Fruit fly (Drosophila melanogaster) whole organism, wandering third instar larva: ENCODE measurements around the gene BoYb.

Source experiments
- Abd-B ChIP-seq: fragments of >200 bp; optimal IDR thresholded peaks from 2 replicates; lab custom pipeline; 2017; ENCODE audit warnings: missing biosample characterization, missing genetic modification characterization
- CG32264 ChIP-seq: fragments of 200-800 bp; sonication (Bioruptor generic); optimal IDR thresholded peaks from 2 replicates; lab custom pipeline; 2016; ENCODE audit warnings: missing biosample characterization, missing genetic modification characterization
- CG9705 ChIP-seq: fragments of 200-800 bp; sonication (Bioruptor generic); optimal IDR thresholded peaks from 2 replicates; lab custom pipeline; 2018; ENCODE audit warnings: missing biosample characterization, mild to moderate bottlenecking, missing genetic modification characterization
- CrebA ChIP-seq: fragments of 200-800 bp; sonication (Bioruptor generic); optimal IDR thresholded peaks from 2 replicates; lab custom pipeline; 2016; ENCODE audit warnings: missing biosample characterization, mild to moderate bottlenecking, missing genetic modification characterization, borderline replicate concordance
- Dfd ChIP-seq: fragments of >200 bp; optimal IDR thresholded peaks from 2 replicates; lab custom pipeline; 2017; ENCODE audit warnings: missing biosample characterization, missing genetic modification characterization
- Dif ChIP-seq: fragments of 200-275, 200-300 bp; sonication (Bioruptor generic); optimal IDR thresholded peaks from 2 replicates; lab custom pipeline; 2018; ENCODE audit warnings: missing biosample characterization, missing genetic modification characterization; ENCODE audit not compliant: partially characterized antibody
- GATAd ChIP-seq: sonication (Bioruptor generic); optimal IDR thresholded peaks from 2 replicates; lab custom pipeline; 2016; ENCODE audit warnings: missing biosample characterization, missing genetic modification characterization
- HLH106 ChIP-seq: fragments of 200-800 bp; optimal IDR thresholded peaks from 3 replicates; lab custom pipeline; 2019; ENCODE audit warnings: missing biosample characterization, mild to moderate bottlenecking, missing genetic modification characterization, moderate library complexity
- Hnf4 ChIP-seq: fragments of 200-800 bp; sonication (Bioruptor generic); optimal IDR thresholded peaks from 2 replicates; lab custom pipeline; 2016; ENCODE audit warnings: missing biosample characterization, mild to moderate bottlenecking, missing genetic modification characterization
- Hr78 ChIP-seq: fragments of >200 bp; optimal IDR thresholded peaks from 2 replicates; lab custom pipeline; 2017; ENCODE audit warnings: missing biosample characterization, missing genetic modification characterization
- Hr83 ChIP-seq: fragments of 200-300 bp; sonication (Bioruptor generic); optimal IDR thresholded peaks from 2 replicates; lab custom pipeline; 2016; ENCODE audit warnings: missing biosample characterization, mild to moderate bottlenecking, missing genetic modification characterization, moderate library complexity; ENCODE audit not compliant: poor library complexity, severe bottlenecking
- Jra ChIP-seq: sonication (Bioruptor generic); optimal IDR thresholded peaks from 2 replicates; lab custom pipeline; 2016; ENCODE audit warnings: missing biosample characterization, missing genetic modification characterization
- Mio ChIP-seq: sonication (Bioruptor generic); optimal IDR thresholded peaks from 2 replicates; lab custom pipeline; 2016; ENCODE audit warnings: missing biosample characterization, missing genetic modification characterization
- Myc ChIP-seq: fragments of >200 bp; optimal IDR thresholded peaks from 2 replicates; lab custom pipeline; 2017
- N ChIP-seq: fragments of >200 bp; optimal IDR thresholded peaks from 2 replicates; lab custom pipeline; 2018; ENCODE audit warnings: missing biosample characterization, missing external identifiers, missing genetic modification characterization
- OdsH ChIP-seq: fragments of 200-800 bp; sonication (Bioruptor generic); optimal IDR thresholded peaks from 2 replicates; lab custom pipeline; 2016; ENCODE audit warnings: missing biosample characterization, mild to moderate bottlenecking, missing genetic modification characterization
- Rel ChIP-seq, 2 experiments: fragments of 200-800 bp; sonication (Bioruptor generic) in 1 of 2; optimal IDR thresholded peaks; 2 replicates in 1 of 2; 3 replicates in 1 of 2; lab custom pipeline; 2016 to 2019; ENCODE audit warnings: mild to moderate bottlenecking in 2 of 2, missing biosample characterization in 2 of 2, missing genetic modification characterization in 2 of 2, moderate library complexity in 1 of 2
- Sp1 ChIP-seq: fragments of 200-800 bp; sonication (Bioruptor generic); optimal IDR thresholded peaks from 3 replicates; lab custom pipeline; 2019; ENCODE audit warnings: missing biosample characterization, mild to moderate bottlenecking, missing genetic modification characterization, moderate library complexity
- Vsx2 ChIP-seq: fragments of 200-300, 225-300 bp; sonication (Bioruptor generic); optimal IDR thresholded peaks from 2 replicates; lab custom pipeline; 2018; ENCODE audit warnings: missing biosample characterization, missing genetic modification characterization; ENCODE audit not compliant: partially characterized antibody
- brk ChIP-seq: fragments of 200-800 bp; sonication (Bioruptor generic); optimal IDR thresholded peaks from 2 replicates; lab custom pipeline; 2016; ENCODE audit warnings: missing biosample characterization, mild to moderate bottlenecking, missing genetic modification characterization
- dl ChIP-seq, 2 experiments: fragments of 175-275, 200-275 bp in 1 of 2; fragments of 200-275 bp in 1 of 2; sonication (Bioruptor generic); optimal IDR thresholded peaks; lab custom pipeline; 2018; ENCODE audit warnings: mild to moderate bottlenecking in 2 of 2, missing biosample characterization in 2 of 2, missing genetic modification characterization in 2 of 2, moderate library complexity in 2 of 2; ENCODE audit not compliant: partially characterized antibody in 2 of 2, insufficient read depth in 1 of 2
- dmrt93B ChIP-seq: fragments of 200-800 bp; sonication (Bioruptor generic); optimal IDR thresholded peaks from 2 replicates; lab custom pipeline; 2018; ENCODE audit warnings: missing biosample characterization, mild to moderate bottlenecking, missing genetic modification characterization
- dsf ChIP-seq: sonication (Bioruptor generic); optimal IDR thresholded peaks from 2 replicates; lab custom pipeline; 2016; ENCODE audit warnings: missing biosample characterization, missing genetic modification characterization, borderline replicate concordance
- ey ChIP-seq: fragments of 200-800 bp; sonication (Bioruptor generic); optimal IDR thresholded peaks from 2 replicates; lab custom pipeline; 2016; ENCODE audit warnings: missing biosample characterization, missing genetic modification characterization
- foxo ChIP-seq, 2 experiments: fragments of 200-800 bp; sonication (Bioruptor generic); optimal IDR thresholded peaks; 2 replicates in 1 of 2; 3 replicates in 1 of 2; lab custom pipeline; 2016 to 2017; ENCODE audit warnings: missing biosample characterization in 2 of 2, missing genetic modification characterization in 2 of 2
- fru ChIP-seq: fragments of 200-800 bp; sonication (Bioruptor generic); optimal IDR thresholded peaks from 3 replicates; lab custom pipeline; 2016; ENCODE audit warnings: missing biosample characterization, mild to moderate bottlenecking, missing genetic modification characterization
- h ChIP-seq: fragments of 200-800 bp; sonication (Bioruptor generic); optimal IDR thresholded peaks from 3 replicates; lab custom pipeline; 2016; ENCODE audit warnings: missing biosample characterization, mild to moderate bottlenecking, missing genetic modification characterization
- jim ChIP-seq: fragments of 175-275, 200-325 bp; sonication (Bioruptor generic); optimal IDR thresholded peaks from 2 replicates; lab custom pipeline; 2016; ENCODE audit warnings: missing biosample characterization, mild to moderate bottlenecking, missing genetic modification characterization
- lola ChIP-seq: fragments of >200 bp; optimal IDR thresholded peaks from 2 replicates; lab custom pipeline; 2017; ENCODE audit warnings: missing biosample characterization, missing genetic modification characterization
- pan ChIP-seq: fragments of >200 bp; optimal IDR thresholded peaks from 2 replicates; lab custom pipeline; 2017
- psq ChIP-seq: fragments of 200-800 bp; sonication (Bioruptor generic); optimal IDR thresholded peaks from 3 replicates; lab custom pipeline; 2017; ENCODE audit warnings: missing biosample characterization, mild to moderate bottlenecking, missing genetic modification characterization, moderate library complexity
- rgr ChIP-seq: fragments of 200-800 bp; sonication (Bioruptor generic); optimal IDR thresholded peaks from 3 replicates; lab custom pipeline; 2016; ENCODE audit warnings: missing biosample characterization, mild to moderate bottlenecking, missing genetic modification characterization
- sage ChIP-seq: fragments of 200-800 bp; sonication (Bioruptor generic); optimal IDR thresholded peaks from 2 replicates; lab custom pipeline; 2016; ENCODE audit warnings: missing biosample characterization, mild to moderate bottlenecking, missing genetic modification characterization
- sv ChIP-seq: fragments of 200-800 bp; sonication (Bioruptor generic); optimal IDR thresholded peaks from 3 replicates; lab custom pipeline; 2016; ENCODE audit warnings: missing biosample characterization, missing genetic modification characterization
- tai ChIP-seq: sonication (Bioruptor generic); optimal IDR thresholded peaks from 2 replicates; lab custom pipeline; 2016; ENCODE audit warnings: missing biosample characterization, missing genetic modification characterization
- usp ChIP-seq: fragments of >200 bp; optimal IDR thresholded peaks from 2 replicates; lab custom pipeline; 2017; ENCODE audit warnings: missing biosample characterization, missing genetic modification characterization
- woc ChIP-seq: sonication (Bioruptor generic); optimal IDR thresholded peaks from 2 replicates; lab custom pipeline; 2016; ENCODE audit warnings: missing biosample characterization, mild to moderate bottlenecking, missing genetic modification characterization

Gene BoYb

dm6 chr3L:22871845-22872361, 29.8 kb upstream of the BoYb start, which contains the start of the genes CG11109 and Arf1:
CG11109 (plus strand) TSS chr3L:22872200.
Arf1 (minus strand) TSS chr3L:22872231.
- TF ChIP-seq dl (GFP tag; optimal IDR thresholded peaks at IDR 0.05; lab: Kevin White, UChicago; ENCODE audit: insufficient read depth in 1 of 2, partially characterized antibody in 2 of 2), result no peak
- peak; percentile 63 for TF ChIP-seq fru (GFP tag; lab: Kevin White, UChicago)
- peak; percentile 44 for TF ChIP-seq Myc (lab: Kevin White, UChicago)
- TF ChIP-seq Rel (GFP tag; optimal IDR thresholded peaks at IDR 0.05; lab: Kevin White, UChicago), result no peak
- TF ChIP-seq Rel (tag; optimal IDR thresholded peaks at IDR 0.05; lab: Kevin White, UChicago), result peak; percentile 40
- TF ChIP-seq Hr83 (GFP tag; lab: Kevin White, UChicago), result peak; percentile 60
- no peak for TF ChIP-seq Dfd (GFP tag; lab: Kevin White, UChicago)
- TF ChIP-seq Jra (GFP tag; lab: Kevin White, UChicago), result peak; percentile 48
- TF ChIP-seq rgr (GFP tag; lab: Kevin White, UChicago), result peak; percentile 16
- TF ChIP-seq Sp1 (GFP tag; lab: Kevin White, UChicago), result peak; percentile 36

DNA sequence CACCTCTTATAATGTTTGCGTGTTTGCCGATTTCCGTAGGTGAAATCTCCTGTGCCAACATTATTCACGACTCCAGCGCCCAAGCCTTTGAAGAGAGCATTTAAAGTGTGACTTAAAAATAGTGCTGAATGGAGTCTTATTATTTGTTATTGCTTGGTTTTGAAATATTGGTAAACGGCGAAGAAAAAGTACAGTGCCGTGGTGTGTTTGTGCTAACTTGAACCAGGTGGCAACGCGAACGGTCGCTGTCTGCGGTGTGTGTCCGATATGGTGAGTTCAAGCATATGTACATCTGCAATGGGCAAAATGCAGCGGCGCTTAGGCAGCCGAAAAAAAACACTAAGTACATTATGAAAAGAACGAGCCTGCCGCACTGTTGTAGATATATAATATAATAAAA, 23.8 kb upstream of the BoYb start:
- TF ChIP-seq CG32264 (GFP tag; lab: Kevin White, UChicago), result no peak
- no peak for TF ChIP-seq lola (GFP tag; lab: Kevin White, UChicago)
- no peak for TF ChIP-seq ey (GFP tag; lab: Kevin White, UChicago)
- TF ChIP-seq dl (GFP tag; optimal IDR thresholded peaks at IDR 0.05; lab: Kevin White, UChicago; ENCODE audit: insufficient read depth in 1 of 2, partially characterized antibody in 2 of 2), result no peak
- no peak for TF ChIP-seq jim (GFP tag; lab: Kevin White, UChicago)
- TF ChIP-seq psq, result no peak
- no peak for TF ChIP-seq Mio (GFP tag; lab: Kevin White, UChicago)
- no peak for TF ChIP-seq Hr78 (GFP tag; lab: Kevin White, UChicago)
- TF ChIP-seq brk (GFP tag; lab: Kevin White, UChicago), result no peak
- no peak for TF ChIP-seq Vsx2 (GFP tag; lab: Kevin White, UChicago)
- TF ChIP-seq dmrt93B, result no peak
- no peak for TF ChIP-seq foxo (GFP tag; optimal IDR thresholded peaks at IDR 0.05; lab: Kevin White, UChicago)
- no peak for TF ChIP-seq sage (GFP tag; lab: Kevin White, UChicago)
- no peak for TF ChIP-seq Dfd (GFP tag; lab: Kevin White, UChicago)
- TF ChIP-seq Myc (lab: Kevin White, UChicago), result peak; percentile 66
- TF ChIP-seq CrebA, result no peak
- TF ChIP-seq Dif (GFP tag; lab: Kevin White, UChicago), result no peak
- TF ChIP-seq Hr83 (GFP tag; lab: Kevin White, UChicago), result peak; percentile 34
- no peak for TF ChIP-seq usp (GFP tag; lab: Kevin White, UChicago)
- TF ChIP-seq Rel (GFP tag; optimal IDR thresholded peaks at IDR 0.05; lab: Kevin White, UChicago), result no peak
- TF ChIP-seq Rel (tag; optimal IDR thresholded peaks at IDR 0.05; lab: Kevin White, UChicago), result peak; percentile 47
- TF ChIP-seq HLH106 (tag; lab: Kevin White, UChicago), result no peak
- peak; percentile 8 for TF ChIP-seq rgr (GFP tag; lab: Kevin White, UChicago)
- no peak for TF ChIP-seq pan (lab: Kevin White, UChicago)
- TF ChIP-seq Sp1 (GFP tag; lab: Kevin White, UChicago), result no peak
- peak; percentile 0 for TF ChIP-seq OdsH (GFP tag; lab: Kevin White, UChicago)

DNA sequence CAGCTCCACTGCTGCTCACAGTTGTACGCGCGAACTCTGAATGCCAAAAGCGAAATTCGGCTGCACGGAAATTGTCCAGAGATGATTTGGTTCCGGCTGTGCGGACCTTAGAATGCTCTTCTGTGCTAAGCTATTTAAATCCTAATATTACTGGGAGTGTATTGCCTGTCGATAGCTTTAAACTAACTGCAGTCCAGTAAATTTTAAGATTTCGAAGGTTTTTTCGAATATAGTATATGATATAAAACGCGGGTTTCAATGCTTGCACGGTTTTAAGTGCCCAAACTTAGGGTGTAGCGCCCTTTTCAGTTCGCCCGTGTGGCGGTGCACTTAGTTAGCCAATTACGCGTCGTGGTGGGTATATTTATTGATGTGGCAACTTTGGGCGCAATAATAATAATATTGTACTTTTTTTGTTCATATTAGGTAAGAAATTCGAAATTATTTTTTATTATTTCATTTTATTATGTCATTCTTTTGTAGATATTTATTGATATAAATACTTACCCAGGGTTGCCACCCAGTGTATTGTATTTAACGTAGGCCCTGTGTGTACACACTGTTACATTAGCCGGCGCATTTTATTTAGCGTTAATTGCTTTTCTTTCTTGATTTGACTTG, 22.9 kb upstream of the BoYb start, which contains the start of the genes Chro and Ssl1:
TSS of gene Chro (minus strand) at position 262 of the 621 bp plus-strand sequence.
TSS of gene Ssl1 (plus strand) at position 367 of the 621 bp plus-strand sequence.
- TF ChIP-seq HLH106 (tag; lab: Kevin White, UChicago) (peak; percentile 100), Dif (GFP tag; lab: Kevin White, UChicago) (peak; percentile 39), woc (peak; percentile 99), Abd-B (GFP tag; lab: Kevin White, UChicago) (no peak), ey (GFP tag; lab: Kevin White, UChicago) (peak; percentile 100), GATAd (peak; percentile 99), Hr78 (GFP tag; lab: Kevin White, UChicago) (no peak), N (no peak), lola (GFP tag; lab: Kevin White, UChicago) (no peak), Rel (GFP tag; optimal IDR thresholded peaks at IDR 0.05; lab: Kevin White, UChicago) (peak; percentile 99), Rel (tag; optimal IDR thresholded peaks at IDR 0.05; lab: Kevin White, UChicago) (peak; percentile 94), Mio (GFP tag; lab: Kevin White, UChicago) (peak; percentile 97), foxo (GFP tag; optimal IDR thresholded peaks at IDR 0.05; lab: Kevin White, UChicago) (peak; percentile 99 to 100), Myc (lab: Kevin White, UChicago) (peak; percentile 92), dsf (GFP tag; lab: Kevin White, UChicago) (peak; percentile 97), Hr83 (GFP tag; lab: Kevin White, UChicago) (peak; percentile 99), psq (peak; percentile 99), h (GFP tag; lab: Kevin White, UChicago) (peak; percentile 100), rgr (GFP tag; lab: Kevin White, UChicago) (peak; percentile 100), Hnf4 (GFP tag; lab: Kevin White, UChicago) (peak; percentile 100), Dfd (GFP tag; lab: Kevin White, UChicago) (peak; percentile 95), dl (GFP tag; optimal IDR thresholded peaks at IDR 0.05; lab: Kevin White, UChicago; ENCODE audit: insufficient read depth in 1 of 2, partially characterized antibody in 2 of 2) (no peak), usp (GFP tag; lab: Kevin White, UChicago) (no peak), pan (lab: Kevin White, UChicago) (no peak), sage (GFP tag; lab: Kevin White, UChicago) (peak; percentile 99), brk (GFP tag; lab: Kevin White, UChicago) (peak; percentile 98), CrebA (peak; percentile 98), fru (GFP tag; lab: Kevin White, UChicago) (peak; percentile 100), CG9705 (GFP tag; lab: Kevin White, UChicago) (peak; percentile 99), Sp1 (GFP tag; lab: Kevin White, UChicago) (peak; percentile 100), tai (GFP tag; lab: Kevin White, UChicago) (peak; percentile 99), Vsx2 (GFP tag; lab: Kevin White, UChicago) (no peak), sv (peak; percentile 100)
